Fruit fly (Drosophila melanogaster): ENCODE data around the gene CG4730.
A peak's percentile ranks its signal among the peaks of the same experiment; 100 is the strongest.

Gene CG4730

DNA sequence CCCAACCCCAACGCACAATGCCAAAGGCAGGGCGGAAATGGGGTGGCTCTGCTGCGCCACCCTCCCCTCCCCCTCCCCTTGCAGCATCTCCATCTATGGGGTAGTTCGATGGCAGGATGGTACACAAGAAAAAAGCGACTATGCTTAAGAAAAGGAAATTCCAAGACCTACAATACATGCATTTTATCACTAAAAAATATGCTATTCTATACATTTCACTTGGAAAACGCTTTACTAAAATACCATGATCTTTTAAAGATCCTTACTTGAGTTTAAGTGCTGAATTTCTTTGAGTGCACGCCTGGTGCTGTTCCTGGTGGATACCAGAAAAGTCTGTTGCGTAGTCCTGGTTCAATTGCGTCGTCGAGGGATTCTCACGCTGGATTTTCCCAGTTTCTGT is 47.4 kb downstream of the CG4730 start:
- TF ChIP-seq OdsH (GFP tag; optimal IDR thresholded peaks at IDR 0.05) (peak; percentile 39), jim (GFP tag; optimal IDR thresholded peaks at IDR 0.05) (no peak), Dif (GFP tag; optimal IDR thresholded peaks at IDR 0.05; ENCODE audit: partially characterized antibody) (no peak), lola (GFP tag; optimal IDR thresholded peaks at IDR 0.05) (no peak), Rel (GFP tag; optimal IDR thresholded peaks at IDR 0.05) (no peak), Rel (tag; optimal IDR thresholded peaks at IDR 0.05) (no peak), pan (optimal IDR thresholded peaks at IDR 0.05) (no peak), woc (GFP tag; optimal IDR thresholded peaks at IDR 0.05) (peak; percentile 23), Myc (optimal IDR thresholded peaks at IDR 0.05) (no peak), HLH106 (tag; optimal IDR thresholded peaks at IDR 0.05) (peak; percentile 56), dsf (GFP tag; optimal IDR thresholded peaks at IDR 0.05; ENCODE audit: borderline replicate concordance) (no peak), Sp1 (GFP tag; optimal IDR thresholded peaks at IDR 0.05) (peak; percentile 47), Abd-B (GFP tag; optimal IDR thresholded peaks at IDR 0.05) (no peak), foxo (GFP tag; optimal IDR thresholded peaks at IDR 0.05) (peak in 1 of 2 experiments; percentile 65), psq (GFP tag; optimal IDR thresholded peaks at IDR 0.05) (peak; percentile 11), usp (GFP tag; optimal IDR thresholded peaks at IDR 0.05) (no peak), CG32264 (GFP tag; optimal IDR thresholded peaks at IDR 0.05) (no peak), Hnf4 (GFP tag; optimal IDR thresholded peaks at IDR 0.05) (peak; percentile 17), sv (GFP tag; optimal IDR thresholded peaks at IDR 0.05) (peak; percentile 51), fru (GFP tag; optimal IDR thresholded peaks at IDR 0.05) (peak; percentile 59), h (GFP tag; optimal IDR thresholded peaks at IDR 0.05) (peak; percentile 68), Jra (GFP tag; optimal IDR thresholded peaks at IDR 0.05) (no peak), rgr (GFP tag; optimal IDR thresholded peaks at IDR 0.05) (peak; percentile 56), Mio (GFP tag; optimal IDR thresholded peaks at IDR 0.05) (no peak), Hr83 (GFP tag; optimal IDR thresholded peaks at IDR 0.05; ENCODE audit: poor library complexity, severe bottlenecking) (no peak), Vsx2 (GFP tag; optimal IDR thresholded peaks at IDR 0.05; ENCODE audit: partially characterized antibody) (no peak), CG9705 (GFP tag; optimal IDR thresholded peaks at IDR 0.05) (no peak), dl (GFP tag; optimal IDR thresholded peaks at IDR 0.05; ENCODE audit: insufficient read depth in 1 of 2, partially characterized antibody in 2 of 2) (no peak), tai (GFP tag; optimal IDR thresholded peaks at IDR 0.05) (no peak), Dfd (GFP tag; optimal IDR thresholded peaks at IDR 0.05) (no peak), dmrt93B (GFP tag; optimal IDR thresholded peaks at IDR 0.05) (peak; percentile 23), CrebA (GFP tag; optimal IDR thresholded peaks at IDR 0.05; ENCODE audit: borderline replicate concordance) (no peak), brk (GFP tag; optimal IDR thresholded peaks at IDR 0.05) (no peak), ey (GFP tag; optimal IDR thresholded peaks at IDR 0.05) (peak; percentile 54), br (GFP tag; optimal IDR thresholded peaks at IDR 0.05) (peak; percentile 52), N (GFP tag; optimal IDR thresholded peaks at IDR 0.05) (no peak), GATAd (GFP tag; optimal IDR thresholded peaks at IDR 0.05) (no peak), Hr78 (GFP tag; optimal IDR thresholded peaks at IDR 0.05) (no peak), sage (GFP tag; optimal IDR thresholded peaks at IDR 0.05) (no peak)

dm6 chr3R:25630541-25630940 is 47.9 kb downstream of the CG4730 start:
- TF ChIP-seq br (GFP tag; optimal IDR thresholded peaks at IDR 0.05): no peak
- no peak for TF ChIP-seq Mio (GFP tag; optimal IDR thresholded peaks at IDR 0.05)

- no peak for TF ChIP-seq foxo (GFP tag; optimal IDR thresholded peaks at IDR 0.05)
- TF ChIP-seq Dfd (GFP tag; optimal IDR thresholded peaks at IDR 0.05): no peak
- TF ChIP-seq HLH106 (tag; optimal IDR thresholded peaks at IDR 0.05): no peak
- no peak for TF ChIP-seq dl (GFP tag; optimal IDR thresholded peaks at IDR 0.05; ENCODE audit: insufficient read depth in 1 of 2, partially characterized antibody in 2 of 2)
- TF ChIP-seq Mio (GFP tag; optimal IDR thresholded peaks at IDR 0.05): no peak
- TF ChIP-seq Vsx2 (GFP tag; optimal IDR thresholded peaks at IDR 0.05; ENCODE audit: partially characterized antibody): no peak
- TF ChIP-seq Rel (GFP tag; optimal IDR thresholded peaks at IDR 0.05): no peak
- TF ChIP-seq Rel (tag; optimal IDR thresholded peaks at IDR 0.05): no peak
- no peak for TF ChIP-seq sv (GFP tag; optimal IDR thresholded peaks at IDR 0.05)
- TF ChIP-seq dsf (GFP tag; optimal IDR thresholded peaks at IDR 0.05; ENCODE audit: borderline replicate concordance): no peak
- no peak for TF ChIP-seq br (GFP tag; optimal IDR thresholded peaks at IDR 0.05)
- TF ChIP-seq Hr78 (GFP tag; optimal IDR thresholded peaks at IDR 0.05): no peak
- TF ChIP-seq Dif (GFP tag; optimal IDR thresholded peaks at IDR 0.05; ENCODE audit: partially characterized antibody): no peak
These were observed 49.8 kb downstream of the CG4730 start for dm6 chr3R:25628657-25629056.
